Worm (Caenorhabditis elegans) whole organism, late embryonic: ENCODE data around the gene glr-5.

Experiments used
- C08G9.2 ChIP-seq: sonication (generic microtip); optimal IDR thresholded peaks from 2 replicates; lab custom pipeline; 2016; ENCODE audit warnings: mild to moderate bottlenecking, missing genetic modification characterization, moderate library complexity, missing compliant biosample characterization
- K02D7.2 ChIP-seq: sonication (generic microtip); optimal IDR thresholded peaks from 2 replicates; lab custom pipeline; 2017; ENCODE audit warnings: mild to moderate bottlenecking, missing genetic modification characterization, missing compliant biosample characterization
- K09A11.1 ChIP-seq: sonication (generic microtip); optimal IDR thresholded peaks from 2 replicates; lab custom pipeline; 2017; ENCODE audit warnings: antibody characterized with exemption, mild to moderate bottlenecking, missing genetic modification characterization, missing compliant biosample characterization; ENCODE audit not compliant: insufficient read depth
- Y22D7AL.16 ChIP-seq: sonication (generic microtip); optimal IDR thresholded peaks from 2 replicates; lab custom pipeline; 2016; ENCODE audit warnings: missing genetic modification characterization, missing compliant biosample characterization
- ahr-1 ChIP-seq: sonication (generic microtip); optimal IDR thresholded peaks from 2 replicates; lab custom pipeline; 2016; ENCODE audit warnings: missing genetic modification characterization, missing compliant biosample characterization
- ceh-18 ChIP-seq: sonication (generic microtip); optimal IDR thresholded peaks from 2 replicates; lab custom pipeline; 2016; ENCODE audit warnings: missing genetic modification characterization, missing compliant biosample characterization
- ceh-19 ChIP-seq: fragments of 200-800 bp; sonication (Bioruptor generic); optimal IDR thresholded peaks from 2 replicates; lab custom pipeline; 2018; ENCODE audit warnings: mild to moderate bottlenecking, missing genetic modification characterization, missing compliant biosample characterization
- ceh-31 ChIP-seq: sonication (generic microtip); optimal IDR thresholded peaks from 2 replicates; lab custom pipeline; 2016; ENCODE audit warnings: missing genetic modification characterization, missing compliant biosample characterization
- ceh-34 ChIP-seq: sonication (generic microtip); optimal IDR thresholded peaks from 2 replicates; lab custom pipeline; 2016; ENCODE audit warnings: mild to moderate bottlenecking, missing genetic modification characterization, missing compliant biosample characterization
- ceh-48 ChIP-seq: sonication (generic microtip); optimal IDR thresholded peaks from 2 replicates; lab custom pipeline; 2016; ENCODE audit warnings: missing genetic modification characterization, inconsistent platforms, missing compliant biosample characterization
- ceh-6 ChIP-seq: fragments of 200-800 bp; sonication (Bioruptor generic); optimal IDR thresholded peaks from 2 replicates; lab custom pipeline; 2018; ENCODE audit warnings: mild to moderate bottlenecking, missing genetic modification characterization, missing compliant biosample characterization
- dmd-4 ChIP-seq: sonication (generic microtip); optimal IDR thresholded peaks from 2 replicates; lab custom pipeline; 2016; ENCODE audit warnings: borderline replicate concordance, missing genetic modification characterization, missing compliant biosample characterization
- elt-2 ChIP-seq: sonication (generic microtip); optimal IDR thresholded peaks from 2 replicates; lab custom pipeline; 2016; ENCODE audit warnings: missing genetic modification reagents, missing genetic modification characterization, missing compliant biosample characterization
- eyg-1 ChIP-seq: sonication (generic microtip); optimal IDR thresholded peaks from 2 replicates; lab custom pipeline; 2016; ENCODE audit warnings: missing genotype, missing genetic modification characterization, missing compliant biosample characterization
- fax-1 ChIP-seq: sonication (generic microtip); optimal IDR thresholded peaks from 2 replicates; lab custom pipeline; 2016; ENCODE audit warnings: missing genotype, missing genetic modification characterization, missing compliant biosample characterization
- fkh-6 ChIP-seq: sonication (generic microtip); optimal IDR thresholded peaks from 2 replicates; lab custom pipeline; 2016; ENCODE audit warnings: missing genetic modification characterization, missing compliant biosample characterization
- hlh-30 ChIP-seq: sonication (generic microtip); optimal IDR thresholded peaks from 2 replicates; lab custom pipeline; 2017; ENCODE audit warnings: antibody characterized with exemption, missing genetic modification characterization, missing compliant biosample characterization; ENCODE audit not compliant: insufficient read depth
- hlh-6 ChIP-seq: sonication (generic microtip); optimal IDR thresholded peaks from 2 replicates; lab custom pipeline; 2016; ENCODE audit warnings: missing genotype, missing genetic modification characterization, missing compliant biosample characterization
- lin-11 ChIP-seq: fragments of 200-800 bp; sonication (Bioruptor generic); optimal IDR thresholded peaks from 2 replicates; lab custom pipeline; 2018; ENCODE audit warnings: mild to moderate bottlenecking, missing genetic modification characterization, missing compliant biosample characterization
- madf-2 ChIP-seq: sonication (generic microtip); optimal IDR thresholded peaks from 2 replicates; lab custom pipeline; 2017; ENCODE audit warnings: missing genetic modification characterization, missing compliant biosample characterization
- mec-3 ChIP-seq: sonication (generic microtip); optimal IDR thresholded peaks from 2 replicates; lab custom pipeline; 2016; ENCODE audit warnings: borderline replicate concordance, missing genetic modification characterization, missing compliant biosample characterization
- nfya-1 ChIP-seq: sonication (generic microtip); optimal IDR thresholded peaks from 2 replicates; lab custom pipeline; 2017; ENCODE audit warnings: missing genetic modification characterization, mild to moderate bottlenecking, missing compliant biosample characterization, antibody characterized with exemption, moderate library complexity
- nhr-11 ChIP-seq: fragments of 150-350 bp; optimal IDR thresholded peaks from 2 replicates; lab custom pipeline; 2014; ENCODE audit warnings: missing biosample characterization, missing genetic modification characterization
- nhr-232 ChIP-seq: sonication (generic microtip); optimal IDR thresholded peaks from 2 replicates; lab custom pipeline; 2016; ENCODE audit warnings: missing genetic modification characterization, missing compliant biosample characterization
- pag-3 ChIP-seq: sonication (generic microtip); optimal IDR thresholded peaks from 2 replicates; lab custom pipeline; 2016; ENCODE audit warnings: missing compliant biosample characterization, missing genetic modification characterization, borderline replicate concordance
- pax-1 ChIP-seq: fragments of 150-350 bp; optimal IDR thresholded peaks from 2 replicates; lab custom pipeline; 2014; ENCODE audit warnings: missing biosample characterization, missing genetic modification characterization
- pha-2 ChIP-seq: sonication (generic microtip); optimal IDR thresholded peaks from 2 replicates; lab custom pipeline; 2017; ENCODE audit warnings: mild to moderate bottlenecking, missing genetic modification characterization, missing compliant biosample characterization
- pha-4 ChIP-seq: fragments of 150-350 bp; optimal IDR thresholded peaks from 2 replicates; lab custom pipeline; 2018; ENCODE audit warnings: missing biosample characterization, missing genetic modification reagents, missing genetic modification characterization
- pqm-1 ChIP-seq: sonication (generic microtip); optimal IDR thresholded peaks from 2 replicates; lab custom pipeline; 2016; ENCODE audit warnings: missing genetic modification characterization, missing compliant biosample characterization
- rnt-1 ChIP-seq: sonication (generic microtip); optimal IDR thresholded peaks from 2 replicates; lab custom pipeline; 2016; ENCODE audit warnings: missing genetic modification characterization, missing compliant biosample characterization
- sox-2 ChIP-seq: fragments of 200-800 bp; sonication (Bioruptor generic); IDR thresholded peaks from 2 replicates; pipeline ENCODE4 v1.3.6; 2022; ENCODE audit warnings: missing genetic modification reagents, missing genetic modification characterization, missing compliant biosample characterization
- tbx-2 ChIP-seq: sonication (generic microtip); optimal IDR thresholded peaks from 2 replicates; lab custom pipeline; 2016; ENCODE audit warnings: missing genetic modification characterization, missing compliant biosample characterization
- tbx-7 ChIP-seq: sonication (generic microtip); optimal IDR thresholded peaks from 2 replicates; lab custom pipeline; 2016; ENCODE audit warnings: missing genotype, missing genetic modification characterization, missing compliant biosample characterization
- ttx-3 ChIP-seq: sonication (generic microtip); optimal IDR thresholded peaks from 2 replicates; lab custom pipeline; 2016; ENCODE audit warnings: missing genetic modification reagents, missing genetic modification characterization, missing compliant biosample characterization
- unc-3 ChIP-seq, 2 experiments: fragments of 200-800 bp in 1 of 2; sonication (Bioruptor generic) in 1 of 2; sonication (generic microtip) in 1 of 2; conservative IDR thresholded peaks in 1 of 2; optimal IDR thresholded peaks in 1 of 2; 2 replicates each; pipeline versions ENCODE4 v1.3.6 to Lab custom; 2016 to 2022; ENCODE audit warnings: missing compliant biosample characterization in 2 of 2, missing genetic modification characterization in 2 of 2, missing genetic modification reagents in 1 of 2
- unc-42 ChIP-seq: sonication (generic microtip); optimal IDR thresholded peaks from 2 replicates; lab custom pipeline; 2016; ENCODE audit warnings: missing genotype, missing genetic modification characterization, missing compliant biosample characterization
- unc-55 ChIP-seq: sonication (generic microtip); optimal IDR thresholded peaks from 2 replicates; lab custom pipeline; 2017; ENCODE audit warnings: missing biosample characterization, missing genetic modification reagents, missing genetic modification characterization
- unc-86 ChIP-seq: sonication (generic microtip); optimal IDR thresholded peaks from 2 replicates; lab custom pipeline; 2016; ENCODE audit warnings: missing genetic modification characterization, missing compliant biosample characterization
- ztf-16 ChIP-seq: sonication (generic microtip); optimal IDR thresholded peaks from 2 replicates; lab custom pipeline; 2017; ENCODE audit warnings: missing genetic modification characterization, missing compliant biosample characterization

glr-5 gene

ce11 chrV:8753395-8753794 is 37.1 kb downstream of the glr-5 start, which contains the start of gene B0507.5:
Gene B0507.5, plus strand, starts transcription at chrV:8753695.
- TF ChIP-seq Y22D7AL.16 (no peak), ceh-19 (no peak), sox-2 (GFP tag; lab: Robert Waterston, UW) (no peak), unc-42 (no peak), nhr-11 (tag; lab: Kevin White, UChicago) (no peak), unc-55 (GFP tag; lab: Kevin White, UChicago) (no peak)

- TF ChIP-seq hlh-30 (tag; lab: Kevin White, UChicago) (no peak), nfya-1 (tag; lab: Kevin White, UChicago) (no peak), madf-2 (tag; lab: Kevin White, UChicago) (no peak), ceh-31 (tag; lab: Kevin White, UChicago) (no peak), ceh-6 (GFP tag; lab: Kevin White, UChicago) (no peak), unc-42 (no peak), pqm-1 (tag; lab: Kevin White, UChicago) (no peak), ahr-1 (tag; lab: Kevin White, UChicago) (no peak), sox-2 (GFP tag; lab: Robert Waterston, UW) (no peak), elt-2 (tag; lab: Kevin White, UChicago) (no peak), tbx-7 (no peak), pag-3 (tag; lab: Kevin White, UChicago) (no peak), pax-1 (no peak)
Observed at ce11 chrV:8754670-8755069, 38.4 kb downstream of the glr-5 start, which contains the start of gene B0507.4. Gene B0507.4, plus strand, starts transcription at chrV:8754970.

- TF ChIP-seq Y22D7AL.16 (no peak), pag-3 (tag; lab: Kevin White, UChicago) (no peak), dmd-4 (tag; lab: Kevin White, UChicago) (no peak), nhr-232 (no peak), C08G9.2 (tag; lab: Kevin White, UChicago) (no peak), lin-11 (tag; lab: Kevin White, UChicago) (no peak), pqm-1 (tag; lab: Kevin White, UChicago) (no peak), unc-86 (tag; lab: Kevin White, UChicago) (no peak), ceh-48 (tag; lab: Kevin White, UChicago) (no peak), madf-2 (tag; lab: Kevin White, UChicago) (no peak), ceh-18 (no peak), K09A11.1 (tag; lab: Kevin White, UChicago) (no peak), ztf-16 (tag; lab: Kevin White, UChicago) (no peak), pha-4 (tag; lab: Kevin White, UChicago) (no peak), pha-2 (tag; lab: Kevin White, UChicago) (no peak), tbx-2 (tag; lab: Kevin White, UChicago) (no peak), rnt-1 (tag; lab: Kevin White, UChicago) (no peak), fkh-6 (tag; lab: Kevin White, UChicago) (no peak)
Observed at ce11 chrV:8758618-8759017, 42.3 kb downstream of the glr-5 start, which contains the start of gene B0507.7. Gene B0507.7, minus strand, starts transcription at chrV:8758718.

- no peak for TF ChIP-seq pha-4 (tag; lab: Kevin White, UChicago)
- TF ChIP-seq eyg-1 (tag; lab: Kevin White, UChicago) = no peak
- TF ChIP-seq tbx-2 (tag; lab: Kevin White, UChicago) = no peak
- no peak for TF ChIP-seq hlh-6 (tag; lab: Kevin White, UChicago)
- TF ChIP-seq unc-3 (GFP tag; conservative IDR thresholded peaks at IDR 0.05; lab: Robert Waterston, UW) = no peak
- TF ChIP-seq unc-3 (tag; optimal IDR thresholded peaks at IDR 0.05; lab: Kevin White, UChicago) = no peak
- TF ChIP-seq mec-3 (tag; lab: Kevin White, UChicago) = no peak
- no peak for TF ChIP-seq K02D7.2
- no peak for TF ChIP-seq fax-1 (tag; lab: Kevin White, UChicago)
- TF ChIP-seq ttx-3 (tag; lab: Kevin White, UChicago) = no peak
- TF ChIP-seq ceh-34 (tag; lab: Kevin White, UChicago) = no peak
Observed at ce11 chrV:8760416-8760815, 44.1 kb downstream of the glr-5 start, which contains the start of gene ddn-1. Gene ddn-1, minus strand, starts transcription at chrV:8760516.
